Worm (Caenorhabditis elegans): ENCODE results near the gene bir-2.

ce11 chrV:13584484-13584883 is 15.8 kb downstream of the bir-2 start, which contains the start of gene F53F4.1:
- TF ChIP-seq ces-1 (GFP tag; optimal IDR thresholded peaks at IDR 0.05) (no peak), zip-11 (GFP tag; IDR thresholded peaks at IDR 0.05) (no peak), nhr-11 (tag; optimal IDR thresholded peaks at IDR 0.05) (no peak), nhr-237 (tag; optimal IDR thresholded peaks at IDR 0.05) (no peak), nhr-6 (tag; optimal IDR thresholded peaks at IDR 0.05) (no peak), pqm-1 (tag; optimal IDR thresholded peaks at IDR 0.05) (no peak), zfp-2 (tag; optimal IDR thresholded peaks at IDR 0.05) (no peak)
